Fruit fly (Drosophila melanogaster) whole organism, embryonic: ENCODE results near the gene bon.
A peak's percentile ranks its signal among the peaks of the same experiment; 100 is the strongest.

Experiments used
- Atf-2 ChIP-seq: fragments of 200-800 bp; sonication (Bioruptor generic); optimal IDR thresholded peaks from 2 replicates; lab custom pipeline; 2016; ENCODE audit warnings: missing biosample characterization, missing genetic modification characterization
- Atf3 ChIP-seq: fragments of 200-800 bp; sonication (Bioruptor generic); optimal IDR thresholded peaks from 3 replicates; lab custom pipeline; 2016; ENCODE audit warnings: missing biosample characterization, missing genetic modification characterization
- CG11456 ChIP-seq: fragments of 200-800 bp; sonication (Bioruptor generic); IDR thresholded peaks from 3 replicates; pipeline ENCODE4 v1.3.6; 2022; ENCODE audit warnings: missing biosample characterization, missing genetic modification characterization
- CG14441 ChIP-seq: fragments of 200-800 bp; sonication (Bioruptor generic); IDR thresholded peaks from 2 replicates; pipeline ENCODE4 v1.3.6; 2022; ENCODE audit warnings: missing biosample characterization, missing genetic modification characterization
- CG16815 ChIP-seq: fragments of 200-800 bp; sonication (Bioruptor generic); optimal IDR thresholded peaks from 3 replicates; lab custom pipeline; 2017; ENCODE audit warnings: missing biosample characterization, mild to moderate bottlenecking, missing genetic modification characterization
- CG17612 ChIP-seq: fragments of 200-800 bp; sonication (Bioruptor generic); IDR thresholded peaks from 2 replicates; pipeline ENCODE4 v1.3.6; 2022; ENCODE audit warnings: missing biosample characterization, missing genetic modification characterization
- CG17912 ChIP-seq: fragments of 200-800 bp; sonication (Bioruptor generic); optimal IDR thresholded peaks from 2 replicates; lab custom pipeline; 2018; ENCODE audit warnings: missing biosample characterization, mild to moderate bottlenecking, missing genetic modification characterization
- CG1832 ChIP-seq: fragments of 200-800 bp; sonication (Bioruptor generic); optimal IDR thresholded peaks from 2 replicates; lab custom pipeline; 2017; ENCODE audit warnings: missing biosample characterization, mild to moderate bottlenecking, missing genetic modification characterization, inconsistent platforms
- CG2129 ChIP-seq: fragments of 200-800 bp; sonication (Bioruptor generic); IDR thresholded peaks from 2 replicates; pipeline ENCODE4 v1.3.6; 2022; ENCODE audit warnings: missing biosample characterization, missing genetic modification characterization; ENCODE audit not compliant: partially characterized antibody
- CG2678 ChIP-seq: fragments of 200-800 bp; sonication (Bioruptor generic); optimal IDR thresholded peaks from 3 replicates; lab custom pipeline; 2019; ENCODE audit warnings: missing biosample characterization, mild to moderate bottlenecking, missing genetic modification characterization, moderate library complexity
- CG2875 ChIP-seq: fragments of 200-800 bp; sonication (Bioruptor generic); optimal IDR thresholded peaks from 2 replicates; lab custom pipeline; 2017; ENCODE audit warnings: missing biosample characterization, mild to moderate bottlenecking, missing genetic modification characterization, missing genetic modification reagents
- CG32767 ChIP-seq: fragments of 200-800 bp; sonication (Bioruptor generic); IDR thresholded peaks from 2 replicates; pipeline ENCODE4 v1.3.6; 2022; ENCODE audit warnings: missing biosample characterization, missing genetic modification characterization
- CG33213 ChIP-seq: fragments of 200-800 bp; sonication (Bioruptor generic); optimal IDR thresholded peaks from 3 replicates; lab custom pipeline; 2016; ENCODE audit warnings: missing biosample characterization, missing genetic modification characterization
- CG5180 ChIP-seq: fragments of 200-800 bp; sonication (Bioruptor generic); optimal IDR thresholded peaks from 3 replicates; lab custom pipeline; 2017; ENCODE audit warnings: missing biosample characterization, missing genetic modification characterization, mild to moderate bottlenecking, moderate library complexity, missing genetic modification reagents
- CG6813 ChIP-seq: fragments of 200-800 bp; sonication (Bioruptor generic); optimal IDR thresholded peaks from 2 replicates; lab custom pipeline; 2017; ENCODE audit warnings: missing biosample characterization, missing genetic modification characterization, mild to moderate bottlenecking, moderate library complexity, missing genetic modification reagents
- CG7963 ChIP-seq: fragments of 200-800 bp; sonication (Bioruptor generic); IDR thresholded peaks from 3 replicates; pipeline ENCODE4 v1.3.6; 2022; ENCODE audit warnings: missing biosample characterization, missing genetic modification characterization; ENCODE audit not compliant: partially characterized antibody
- CG8765 ChIP-seq: fragments of 200-800 bp; sonication (Bioruptor generic); IDR thresholded peaks from 2 replicates; pipeline ENCODE4 v1.3.6; 2022; ENCODE audit warnings: missing biosample characterization, missing genetic modification characterization
- Dad ChIP-seq: fragments of 200-800 bp; sonication (Bioruptor generic); optimal IDR thresholded peaks from 3 replicates; lab custom pipeline; 2016; ENCODE audit warnings: missing biosample characterization, missing genetic modification characterization
- Dek ChIP-seq: fragments of 200-800 bp; sonication (Bioruptor generic); optimal IDR thresholded peaks from 3 replicates; lab custom pipeline; 2019; ENCODE audit warnings: missing biosample characterization, mild to moderate bottlenecking, missing genetic modification characterization, moderate library complexity
- Eip74EF ChIP-seq, 2 experiments: fragments of 200-800 bp in 1 of 2; fragments of >200 bp in 1 of 2; sonication (Bioruptor generic) in 1 of 2; optimal IDR thresholded peaks; 2 replicates each; lab custom pipeline; 2017 to 2019; ENCODE audit warnings: missing biosample characterization in 2 of 2, missing genetic modification characterization in 2 of 2, mild to moderate bottlenecking in 1 of 2, moderate library complexity in 1 of 2
- Gsc ChIP-seq: fragments of 200-800 bp; sonication (Bioruptor generic); IDR thresholded peaks from 2 replicates; pipeline ENCODE4 v1.3.6; 2022; ENCODE audit warnings: missing biosample characterization, missing genetic modification characterization
- Mes4 ChIP-seq: fragments of 200-800 bp; sonication (Bioruptor generic); optimal IDR thresholded peaks from 2 replicates; lab custom pipeline; 2016; ENCODE audit warnings: missing biosample characterization, missing genetic modification characterization
- Neu2 ChIP-seq: fragments of 200-800 bp; sonication (Bioruptor generic); optimal IDR thresholded peaks from 3 replicates; lab custom pipeline; 2016; ENCODE audit warnings: missing biosample characterization, missing genetic modification characterization, borderline replicate concordance
- Nf-YA ChIP-seq: fragments of 200-800 bp; sonication (Bioruptor generic); IDR thresholded peaks from 2 replicates; pipeline ENCODE4 v1.3.6; 2022; ENCODE audit warnings: missing biosample characterization, missing genetic modification characterization
- Rx ChIP-seq: fragments of 200-800 bp; sonication (Bioruptor generic); IDR thresholded peaks from 2 replicates; pipeline ENCODE4 v1.3.6; 2022; ENCODE audit warnings: missing biosample characterization, missing genetic modification characterization
- Taf1 ChIP-seq: fragments of 200-800 bp; sonication (Bioruptor generic); IDR thresholded peaks from 2 replicates; pipeline ENCODE4 v1.3.6; 2022; ENCODE audit warnings: missing biosample characterization, missing genetic modification characterization
- ara ChIP-seq: fragments of 200-800 bp; sonication (Bioruptor generic); IDR thresholded peaks from 2 replicates; pipeline ENCODE4 v1.3.6; 2022; ENCODE audit warnings: missing biosample characterization, missing genetic modification characterization
- chn ChIP-seq: fragments of 200-800 bp; sonication (Bioruptor generic); optimal IDR thresholded peaks from 2 replicates; lab custom pipeline; 2016; ENCODE audit warnings: missing biosample characterization, missing genetic modification characterization
- crc ChIP-seq: fragments of 200-800 bp; sonication (Bioruptor generic); optimal IDR thresholded peaks from 2 replicates; lab custom pipeline; 2016; ENCODE audit warnings: missing biosample characterization, missing genetic modification characterization
- crol ChIP-seq: fragments of 200-800 bp; sonication (Bioruptor generic); IDR thresholded peaks from 2 replicates; pipeline ENCODE4 v1.3.6; 2022; ENCODE audit warnings: missing biosample characterization, missing genetic modification characterization
- dati ChIP-seq: fragments of 200-800 bp; sonication (Bioruptor generic); IDR thresholded peaks from 2 replicates; pipeline ENCODE4 v1.3.6; 2022; ENCODE audit warnings: missing biosample characterization, missing genetic modification characterization
- disco-r ChIP-seq: fragments of 200-800 bp; sonication (Bioruptor generic); optimal IDR thresholded peaks from 2 replicates; lab custom pipeline; 2016; ENCODE audit warnings: missing biosample characterization, missing genetic modification characterization
- ewg ChIP-seq: fragments of 200-800 bp; sonication (Bioruptor generic); optimal IDR thresholded peaks from 3 replicates; lab custom pipeline; 2017; ENCODE audit warnings: mild to moderate bottlenecking, missing biosample characterization, missing genetic modification reagents, missing genetic modification characterization
- exex ChIP-seq: fragments of 200-800 bp; sonication (Bioruptor generic); optimal IDR thresholded peaks from 4 replicates; lab custom pipeline; 2018; ENCODE audit warnings: missing biosample characterization, mild to moderate bottlenecking, missing genetic modification characterization, moderate library complexity
- eyg ChIP-seq: fragments of 200-800 bp; sonication (Bioruptor generic); optimal IDR thresholded peaks from 3 replicates; lab custom pipeline; 2016; ENCODE audit warnings: missing biosample characterization, missing genetic modification characterization
- fru ChIP-seq: fragments of >200 bp; optimal IDR thresholded peaks from 2 replicates; lab custom pipeline; 2017
- hbn ChIP-seq: fragments of 200-800 bp; sonication (Bioruptor generic); IDR thresholded peaks from 2 replicates; pipeline ENCODE4 v1.3.6; 2022; ENCODE audit warnings: missing biosample characterization, missing genetic modification characterization; ENCODE audit not compliant: partially characterized antibody
- hth ChIP-seq: fragments of >200 bp; optimal IDR thresholded peaks from 2 replicates; lab custom pipeline; 2017; ENCODE audit warnings: inconsistent platforms
- inv ChIP-seq: fragments of 200-800 bp; sonication (Bioruptor generic); IDR thresholded peaks from 2 replicates; pipeline ENCODE4 v1.3.6; 2022; ENCODE audit warnings: missing biosample characterization, missing genetic modification characterization; ENCODE audit not compliant: partially characterized antibody
- lilli ChIP-seq: fragments of 200-800 bp; sonication (Bioruptor generic); optimal IDR thresholded peaks from 3 replicates; lab custom pipeline; 2016; ENCODE audit warnings: missing biosample characterization, missing genetic modification characterization
- nerfin-1 ChIP-seq: fragments of 200-800 bp; sonication (Bioruptor generic); optimal IDR thresholded peaks from 3 replicates; lab custom pipeline; 2019; ENCODE audit warnings: missing biosample characterization, mild to moderate bottlenecking, missing genetic modification characterization, moderate library complexity
- nerfin-2 ChIP-seq: fragments of 200-800 bp; sonication (Bioruptor generic); IDR thresholded peaks from 2 replicates; pipeline ENCODE4 v1.3.6; 2022; ENCODE audit warnings: missing biosample characterization, missing genetic modification characterization; ENCODE audit not compliant: partially characterized antibody
- shn ChIP-seq: fragments of 200-800 bp; sonication (Bioruptor generic); optimal IDR thresholded peaks from 3 replicates; lab custom pipeline; 2016; ENCODE audit warnings: missing biosample characterization, missing genetic modification characterization
- so ChIP-seq: fragments of 200-800 bp; sonication (Bioruptor generic); IDR thresholded peaks from 3 replicates; pipeline ENCODE4 v1.3.6; 2022; ENCODE audit warnings: missing biosample characterization, missing genetic modification characterization
- sqz ChIP-seq: fragments of 200-800 bp; sonication (Bioruptor generic); optimal IDR thresholded peaks from 3 replicates; lab custom pipeline; 2018; ENCODE audit warnings: missing biosample characterization, mild to moderate bottlenecking, missing genetic modification characterization
- sug ChIP-seq: fragments of 200-800 bp; optimal IDR thresholded peaks from 2 replicates; lab custom pipeline; 2019; ENCODE audit warnings: missing biosample characterization, mild to moderate bottlenecking, missing genetic modification characterization, moderate library complexity
- tap ChIP-seq: fragments of 200-800 bp; optimal IDR thresholded peaks from 3 replicates; lab custom pipeline; 2019; ENCODE audit warnings: missing biosample characterization, mild to moderate bottlenecking, missing genetic modification characterization, moderate library complexity
- tio ChIP-seq: fragments of 200-800 bp; sonication (Bioruptor generic); optimal IDR thresholded peaks from 2 replicates; lab custom pipeline; 2017; ENCODE audit warnings: missing biosample characterization, missing genetic modification characterization, inconsistent platforms
- zen ChIP-seq: fragments of 200-800 bp; sonication (Bioruptor generic); optimal IDR thresholded peaks from 3 replicates; lab custom pipeline; 2018; ENCODE audit warnings: missing biosample characterization, mild to moderate bottlenecking, missing genetic modification characterization, moderate library complexity

bon gene

dm6 chr3R:20634674-20635594 lies 42.0 kb downstream of the bon start, which contains the start of the genes Pi3K92E and Lrrk (continued):
- no peak for TF ChIP-seq ewg (GFP tag; lab: Kevin White, UChicago)
- TF ChIP-seq CG17912 (GFP tag; lab: Kevin White, UChicago): peak; percentile 53
- no peak for TF ChIP-seq disco-r
- 0 out of 2 replicates have a peak, but pooled peaks have one; percentile 9 for TF ChIP-seq Rx (GFP tag; lab: Robert Waterston, UW)
- no peak for TF ChIP-seq ara (GFP tag; lab: Robert Waterston, UW)
- TF ChIP-seq CG6813 (GFP tag; lab: Kevin White, UChicago): no peak
- no peak for TF ChIP-seq CG17612 (GFP tag; lab: Robert Waterston, UW)
- TF ChIP-seq lilli (GFP tag; lab: Kevin White, UChicago): no peak
- no peak for TF ChIP-seq exex (tag; lab: Kevin White, UChicago)
- no peak for TF ChIP-seq Gsc
- no peak for TF ChIP-seq sqz (GFP tag; lab: Kevin White, UChicago)
- TF ChIP-seq Atf3: no peak
- no peak for TF ChIP-seq nerfin-1 (tag; lab: Kevin White, UChicago)
- TF ChIP-seq tio (GFP tag; lab: Kevin White, UChicago): no peak
- no peak for TF ChIP-seq so (GFP tag; lab: Robert Waterston, UW)
- TF ChIP-seq hbn: peak; percentile 64
- TF ChIP-seq Dek (tag; lab: Kevin White, UChicago): no peak
- no peak for TF ChIP-seq CG32767 (GFP tag; lab: Robert Waterston, UW)
- no peak for TF ChIP-seq shn
- no peak for TF ChIP-seq eyg
- TF ChIP-seq inv (GFP tag; lab: Robert Waterston, UW): peak; percentile 83
- TF ChIP-seq CG14441: no peak
- TF ChIP-seq CG2129 (GFP tag; lab: Robert Waterston, UW): peak; percentile 67
- TF ChIP-seq crol (GFP tag; lab: Robert Waterston, UW): no peak
- no peak for TF ChIP-seq crc (GFP tag; lab: Kevin White, UChicago)
- TF ChIP-seq dati: no peak
- no peak for TF ChIP-seq CG8765
- no peak for TF ChIP-seq Atf-2
- no peak for TF ChIP-seq CG2678 (tag; lab: Kevin White, UChicago)
- TF ChIP-seq CG2875: no peak
- TF ChIP-seq zen (tag; lab: Kevin White, UChicago): no peak
- TF ChIP-seq Nf-YA (GFP tag; lab: Robert Waterston, UW): no peak
- no peak for TF ChIP-seq Taf1 (GFP tag; lab: Robert Waterston, UW)
- peak; percentile 79 for TF ChIP-seq Neu2 (GFP tag; lab: Kevin White, UChicago)
- peak; percentile 21 for TF ChIP-seq CG33213 (GFP tag; lab: Kevin White, UChicago)
- TF ChIP-seq sug (tag; lab: Kevin White, UChicago): no peak
- no peak; the same call in 2 of the 3 replicates for TF ChIP-seq CG11456 (GFP tag; lab: Robert Waterston, UW)
- no peak for TF ChIP-seq CG16815 (GFP tag; lab: Kevin White, UChicago)
- peak; percentile 80 for TF ChIP-seq CG7963 (GFP tag; lab: Robert Waterston, UW)
- no peak for TF ChIP-seq hth (lab: Kevin White, UChicago)
- TF ChIP-seq Dad: no peak
- TF ChIP-seq CG5180: no peak
- TF ChIP-seq chn (GFP tag; lab: Kevin White, UChicago): no peak
- no peak for TF ChIP-seq Mes4 (GFP tag; lab: Kevin White, UChicago)
- TF ChIP-seq nerfin-2 (GFP tag; lab: Robert Waterston, UW): peak; percentile 83
- no peak for TF ChIP-seq fru (lab: Kevin White, UChicago)
- TF ChIP-seq Eip74EF (GFP tag; optimal IDR thresholded peaks at IDR 0.05; lab: Kevin White, UChicago): no peak
- TF ChIP-seq CG1832: no peak
- TF ChIP-seq tap (tag; lab: Kevin White, UChicago): no peak
